Fruit fly (Drosophila melanogaster): ENCODE results near the gene CG3407.
A peak's percentile ranks its signal among the peaks of the same experiment; 100 is the strongest.

The CG3407 gene

dm6 chr2L:3777485-3777884 lies 35.7 kb downstream of the CG3407 start:
- no peak for TF ChIP-seq Atf-2 (GFP tag; optimal IDR thresholded peaks at IDR 0.05)
- no peak for TF ChIP-seq CG34376 (GFP tag; optimal IDR thresholded peaks at IDR 0.05)
- TF ChIP-seq CG1792 (GFP tag; optimal IDR thresholded peaks at IDR 0.05): no peak
- TF ChIP-seq CG14014 (GFP tag; IDR thresholded peaks at IDR 0.05): no peak
- TF ChIP-seq sisA (GFP tag; IDR thresholded peaks at IDR 0.05): no peak
- TF ChIP-seq bowl (GFP tag; IDR thresholded peaks at IDR 0.05): no peak
- peak; percentile 53 for TF ChIP-seq Med (GFP tag)
- TF ChIP-seq psq (GFP tag; optimal IDR thresholded peaks at IDR 0.05): no peak
- TF ChIP-seq mirr (GFP tag; optimal IDR thresholded peaks at IDR 0.05): peak; percentile 27
- TF ChIP-seq wek (GFP tag; optimal IDR thresholded peaks at IDR 0.05): no peak
- no peak for TF ChIP-seq CG17328 (GFP tag; IDR thresholded peaks at IDR 0.05)
- no peak for TF ChIP-seq ken (GFP tag; IDR thresholded peaks at IDR 0.05)
- no peak for TF ChIP-seq Opbp (GFP tag; IDR thresholded peaks at IDR 0.05; ENCODE audit: partially characterized antibody)
- TF ChIP-seq exex (tag; optimal IDR thresholded peaks at IDR 0.05): peak; percentile 62
- no peak for TF ChIP-seq croc (GFP tag; conservative IDR thresholded peaks at IDR 0.05)
- no peak for TF ChIP-seq HHEX (GFP tag; optimal IDR thresholded peaks at IDR 0.05)
- TF ChIP-seq az2 (GFP tag; optimal IDR thresholded peaks at IDR 0.05): no peak

dm6 chr2L:3776614-3777196 lies 36.5 kb downstream of the CG3407 start:
- TF ChIP-seq E2f1 (GFP tag; IDR thresholded peaks at IDR 0.05): peak; percentile 85
- no peak for TF ChIP-seq Antp (GFP tag; optimal IDR thresholded peaks at IDR 0.05)
- TF ChIP-seq sug (tag; optimal IDR thresholded peaks at IDR 0.05): peak; percentile 70
- peak; percentile 76 for TF ChIP-seq fd102C (GFP tag; optimal IDR thresholded peaks at IDR 0.05)
- TF ChIP-seq cg (GFP tag; optimal IDR thresholded peaks at IDR 0.05): peak; percentile 65
- no peak for TF ChIP-seq vnd (GFP tag; IDR thresholded peaks at IDR 0.05; ENCODE audit: partially characterized antibody)
- 0 out of 2 replicates have a peak, but pooled peaks have one; percentile 14 for TF ChIP-seq toy (GFP tag; IDR thresholded peaks at IDR 0.05)
- TF ChIP-seq CG31365 (tag; optimal IDR thresholded peaks at IDR 0.05): no peak
- peak in 1 of 2 experiments; percentile 36 for TF ChIP-seq insv (GFP tag; optimal IDR thresholded peaks at IDR 0.05)
- peak; percentile 91 for TF ChIP-seq dmrt99B (tag; optimal IDR thresholded peaks at IDR 0.05)
- TF ChIP-seq sc (optimal IDR thresholded peaks at IDR 0.05): no peak
- peak; percentile 79 for TF ChIP-seq sc (GFP tag; optimal IDR thresholded peaks at IDR 0.05)
- no peak for TF ChIP-seq B-H2 (GFP tag; optimal IDR thresholded peaks at IDR 0.05)
- TF ChIP-seq gro (GFP tag; optimal IDR thresholded peaks at IDR 0.05): no peak
- TF ChIP-seq so (GFP tag; IDR thresholded peaks at IDR 0.05): peak; percentile 82; the same call in 2 of the 3 replicates
- peak; percentile 60 for TF ChIP-seq CG3847 (GFP tag; IDR thresholded peaks at IDR 0.05)
- TF ChIP-seq CG6654 (GFP tag; optimal IDR thresholded peaks at IDR 0.05): peak; percentile 23
- peak; percentile 2 for TF ChIP-seq NK7.1 (GFP tag; optimal IDR thresholded peaks at IDR 0.05)
- peak; percentile 90 for TF ChIP-seq CG17328 (GFP tag; IDR thresholded peaks at IDR 0.05)
- no peak for TF ChIP-seq sr (GFP tag; IDR thresholded peaks at IDR 0.05)
- TF ChIP-seq crp (GFP tag; optimal IDR thresholded peaks at IDR 0.05): peak in 1 of 2 experiments; percentile 35
- TF ChIP-seq CG11560 (tag; IDR thresholded peaks at IDR 0.05): 0 out of 3 replicates have a peak, but pooled peaks have one; percentile 63
- peak; percentile 80 for TF ChIP-seq CG10959 (GFP tag; IDR thresholded peaks at IDR 0.05)
- TF ChIP-seq CG16863 (GFP tag; optimal IDR thresholded peaks at IDR 0.05): no peak
- no peak for TF ChIP-seq btn (GFP tag; optimal IDR thresholded peaks at IDR 0.05)
- TF ChIP-seq fu2 (GFP tag; optimal IDR thresholded peaks at IDR 0.05): no peak
- TF ChIP-seq HLH3B (GFP tag; IDR thresholded peaks at IDR 0.05): peak; percentile 88
- peak; percentile 31 for TF ChIP-seq CG8290 (GFP tag; optimal IDR thresholded peaks at IDR 0.05)
- TF ChIP-seq CG8290 (tag; optimal IDR thresholded peaks at IDR 0.05): peak in 1 of 2 experiments; percentile 49
- peak; percentile 81 for TF ChIP-seq gce (GFP tag; IDR thresholded peaks at IDR 0.05)
- TF ChIP-seq CG15479 (GFP tag; optimal IDR thresholded peaks at IDR 0.05): peak; percentile 88
- TF ChIP-seq Xbp1 (GFP tag; optimal IDR thresholded peaks at IDR 0.05): peak; percentile 81
- TF ChIP-seq kah (GFP tag; optimal IDR thresholded peaks at IDR 0.05): peak; percentile 82
- TF ChIP-seq slp2 (GFP tag; optimal IDR thresholded peaks at IDR 0.05): no peak
- TF ChIP-seq TFAM (GFP tag; optimal IDR thresholded peaks at IDR 0.05): no peak

Measured in whole organism, embryonic.